Fruit fly (Drosophila melanogaster) S2 (cell line): Measurements from ENCODE around the gene Gr28b.
A peak's percentile ranks its signal among the peaks of the same experiment; 100 is the strongest.

Experiments
- CG8478 ChIP-seq: fragments of >200 bp; optimal IDR thresholded peaks from 2 replicates; lab custom pipeline; 2018
- CTCF ChIP-seq, 2 experiments: fragments of >200 bp; optimal IDR thresholded peaks; 2 replicates each; lab custom pipeline; 2018

dm6 chr2L:7452093-7452492 is 10.0 kb downstream of the Gr28b start:
- TF ChIP-seq CG8478 (lab: Kevin White, UChicago) (no peak), CTCF (optimal IDR thresholded peaks at IDR 0.05; lab: Kevin White, UChicago) (peak in 1 of 2 experiments; percentile 29)
